Worm (Caenorhabditis elegans): ENCODE results near the gene cyn-17.
A peak's percentile ranks its signal among the peaks of the same experiment; 100 is the strongest.

Gene cyn-17

DNA sequence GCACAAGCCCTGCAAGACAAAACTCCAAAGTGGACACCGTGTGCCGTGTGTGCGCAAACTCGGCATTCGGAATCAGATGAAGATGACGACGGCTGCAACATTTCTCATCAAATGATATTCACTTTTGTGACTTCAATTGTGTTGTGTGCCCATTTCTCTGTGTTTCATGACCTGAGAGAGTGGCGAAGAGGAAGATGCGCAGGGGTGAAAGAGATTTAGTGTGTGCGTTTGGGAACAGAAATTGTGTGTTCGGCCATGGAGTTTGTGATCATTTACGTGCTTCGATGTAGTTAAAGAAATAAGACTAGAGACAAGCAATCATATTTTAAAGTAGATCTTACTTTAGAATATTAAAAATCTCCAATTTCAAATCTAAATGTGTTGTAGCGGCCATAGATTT is 10.8 kb upstream of the cyn-17 start:
- TF ChIP-seq lin-39 (tag; optimal IDR thresholded peaks at IDR 0.05) (no peak), fos-1 (tag; optimal IDR thresholded peaks at IDR 0.05) (peak; percentile 18), sma-9 (GFP tag; optimal IDR thresholded peaks at IDR 0.05) (peak; percentile 20), sma-9 (tag; optimal IDR thresholded peaks at IDR 0.05) (no peak), lsy-2 (tag; optimal IDR thresholded peaks at IDR 0.05) (peak in 1 of 2 experiments; percentile 10), ceh-82 (tag; optimal IDR thresholded peaks at IDR 0.05) (no peak), ztf-4 (tag; optimal IDR thresholded peaks at IDR 0.05) (no peak)

ce11 chrV:5790497-5791280 is 8.8 kb upstream of the cyn-17 start, which contains the start of the genes nhr-142 and F44E7.9:
nhr-142 (minus strand) TSS chrV:5790553.
F44E7.9 (plus strand) TSS chrV:5791230.
- no peak for TF ChIP-seq ztf-1 (GFP tag; conservative IDR thresholded peaks at IDR 0.05)
- peak; percentile 66 for TF ChIP-seq fos-1 (tag; optimal IDR thresholded peaks at IDR 0.05)
- TF ChIP-seq nhr-6 (tag; optimal IDR thresholded peaks at IDR 0.05): peak; percentile 18
- peak; percentile 91 for TF ChIP-seq sma-9 (GFP tag; optimal IDR thresholded peaks at IDR 0.05)
- no peak for TF ChIP-seq sma-9 (tag; optimal IDR thresholded peaks at IDR 0.05)
- TF ChIP-seq crh-2 (tag; optimal IDR thresholded peaks at IDR 0.05): peak; percentile 69
- TF ChIP-seq snpc-4 (tag; optimal IDR thresholded peaks at IDR 0.05): peak; percentile 30
- no peak for TF ChIP-seq ceh-16 (tag; optimal IDR thresholded peaks at IDR 0.05)
- TF ChIP-seq peb-1 (tag; optimal IDR thresholded peaks at IDR 0.05): no peak
- peak; percentile 85 for TF ChIP-seq F13H6.1 (tag; optimal IDR thresholded peaks at IDR 0.05)
- TF ChIP-seq lsy-2 (tag; optimal IDR thresholded peaks at IDR 0.05): peak; percentile 73 to 91
- peak; percentile 90 for TF ChIP-seq sma-3 (GFP tag; optimal IDR thresholded peaks at IDR 0.05)
- no peak for TF ChIP-seq nhr-237 (tag; optimal IDR thresholded peaks at IDR 0.05)
- TF ChIP-seq mdl-1 (tag; optimal IDR thresholded peaks at IDR 0.05): peak in 1 of 2 experiments; percentile 29
- peak; percentile 63 for TF ChIP-seq ceh-82 (tag; optimal IDR thresholded peaks at IDR 0.05)
- TF ChIP-seq R02D3.7 (tag; optimal IDR thresholded peaks at IDR 0.05): peak; percentile 7
- TF ChIP-seq nhr-21 (tag; optimal IDR thresholded peaks at IDR 0.05): peak; percentile 58
- peak; percentile 83 for TF ChIP-seq mab-5 (tag; optimal IDR thresholded peaks at IDR 0.05)
- peak; percentile 64 for TF ChIP-seq sem-4 (tag; optimal IDR thresholded peaks at IDR 0.05)
- peak; percentile 16 for TF ChIP-seq nhr-77 (tag; optimal IDR thresholded peaks at IDR 0.05)
- peak; percentile 86 for TF ChIP-seq lin-13 (GFP tag; optimal IDR thresholded peaks at IDR 0.05)
- TF ChIP-seq nhr-25 (tag; optimal IDR thresholded peaks at IDR 0.05): peak; percentile 70
- TF ChIP-seq nhr-129 (tag; optimal IDR thresholded peaks at IDR 0.05): peak; percentile 87
- TF ChIP-seq lin-11 (tag; optimal IDR thresholded peaks at IDR 0.05): peak; percentile 57
- peak; percentile 47 for TF ChIP-seq egl-27 (tag; optimal IDR thresholded peaks at IDR 0.05)
- TF ChIP-seq nhr-11 (tag; optimal IDR thresholded peaks at IDR 0.05): no peak
- TF ChIP-seq zag-1 (tag; optimal IDR thresholded peaks at IDR 0.05): peak; percentile 33
- TF ChIP-seq unc-55 (GFP tag; optimal IDR thresholded peaks at IDR 0.05): peak; percentile 90
- TF ChIP-seq nhr-23 (tag; optimal IDR thresholded peaks at IDR 0.05): no peak
- TF ChIP-seq Y55F3AM.14 (GFP tag; optimal IDR thresholded peaks at IDR 0.05): peak; percentile 44
- peak; percentile 87 for TF ChIP-seq C34F6.9 (tag; optimal IDR thresholded peaks at IDR 0.05)
- no peak for TF ChIP-seq unc-39 (tag; optimal IDR thresholded peaks at IDR 0.05)
- no peak for TF ChIP-seq alr-1 (tag; optimal IDR thresholded peaks at IDR 0.05)
- TF ChIP-seq blmp-1 (tag; optimal IDR thresholded peaks at IDR 0.05; ENCODE audit: insufficient read depth): peak; percentile 7
- TF ChIP-seq ZK546.5 (tag; optimal IDR thresholded peaks at IDR 0.05): no peak
- peak; percentile 86 for TF ChIP-seq gmeb-1 (tag; optimal IDR thresholded peaks at IDR 0.05)
- no peak for TF ChIP-seq aly-2 (tag; optimal IDR thresholded peaks at IDR 0.05)
- TF ChIP-seq ama-1 (optimal IDR thresholded peaks at IDR 0.05): no peak
- peak; percentile 16 for TF ChIP-seq ztf-11 (tag; optimal IDR thresholded peaks at IDR 0.05)

DNA sequence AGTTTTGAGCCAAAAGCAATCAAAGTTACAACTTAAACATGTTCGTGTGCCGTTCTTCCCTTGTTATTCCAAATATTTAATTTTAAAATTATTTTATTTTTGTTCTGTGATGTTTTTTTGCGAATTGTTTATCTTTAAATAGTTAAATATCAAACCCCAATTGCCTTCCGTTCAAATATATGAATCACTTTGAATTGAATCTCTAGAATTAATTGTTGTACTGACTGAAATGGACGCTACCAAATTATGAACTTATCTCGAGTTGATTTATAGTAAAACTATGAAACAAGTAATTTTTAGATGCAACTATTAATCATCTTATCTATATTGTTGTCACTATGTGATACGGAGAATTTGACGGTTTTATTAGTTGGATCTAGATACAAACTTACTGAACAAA is 7.4 kb upstream of the cyn-17 start, which contains the start of gene ZC250.2:
TSS of gene ZC250.2 (plus strand) at position 301 of the 400 bp plus-strand sequence.
- no peak for TF ChIP-seq egl-27 (tag; optimal IDR thresholded peaks at IDR 0.05)
- TF ChIP-seq lin-39 (tag; optimal IDR thresholded peaks at IDR 0.05): no peak
- no peak for TF ChIP-seq C34F6.9 (tag; optimal IDR thresholded peaks at IDR 0.05)
- no peak for TF ChIP-seq nhr-10 (tag; optimal IDR thresholded peaks at IDR 0.05)
- TF ChIP-seq ZK546.5 (tag; optimal IDR thresholded peaks at IDR 0.05): no peak
- no peak for TF ChIP-seq ceh-16 (tag; optimal IDR thresholded peaks at IDR 0.05)
- TF ChIP-seq nhr-25 (tag; optimal IDR thresholded peaks at IDR 0.05): no peak
- TF ChIP-seq aly-2 (tag; optimal IDR thresholded peaks at IDR 0.05): no peak
- no peak for TF ChIP-seq nhr-11 (tag; optimal IDR thresholded peaks at IDR 0.05)
- TF ChIP-seq dmd-4 (tag; optimal IDR thresholded peaks at IDR 0.05): no peak
- no peak for TF ChIP-seq crh-2 (tag; optimal IDR thresholded peaks at IDR 0.05)

Measured in whole organism, L2 larva.